Worm (Caenorhabditis elegans) whole organism, L2 larva: Measurements from ENCODE around the gene dyf-7.

Source experiments
- R02D3.7 ChIP-seq: fragments of 150-350 bp; optimal IDR thresholded peaks from 2 replicates; lab custom pipeline; 2014; ENCODE audit warnings: missing biosample characterization, missing genetic modification characterization
- ZK546.5 ChIP-seq: sonication (generic microtip); optimal IDR thresholded peaks from 2 replicates; lab custom pipeline; 2017; ENCODE audit warnings: missing biosample characterization, missing genetic modification characterization
- ceh-82 ChIP-seq: fragments of 150-350 bp; optimal IDR thresholded peaks from 2 replicates; lab custom pipeline; 2014; ENCODE audit warnings: missing biosample characterization, missing genetic modification characterization
- elt-1 ChIP-seq: fragments of 150-350 bp; optimal IDR thresholded peaks from 2 replicates; lab custom pipeline; 2014; ENCODE audit warnings: missing biosample characterization, missing genetic modification characterization
- elt-3 ChIP-seq: sonication (generic microtip); optimal IDR thresholded peaks from 2 replicates; lab custom pipeline; 2017; ENCODE audit warnings: missing biosample characterization, missing genetic modification characterization
- nhr-11 ChIP-seq: fragments of 150-350 bp; optimal IDR thresholded peaks from 2 replicates; lab custom pipeline; 2014; ENCODE audit warnings: missing biosample characterization, missing genetic modification characterization
- nhr-6 ChIP-seq: fragments of 150-350 bp; optimal IDR thresholded peaks from 2 replicates; lab custom pipeline; 2014; ENCODE audit warnings: missing biosample characterization, missing genetic modification characterization
- snpc-4 ChIP-seq: fragments of 150-350 bp; optimal IDR thresholded peaks from 2 replicates; lab custom pipeline; 2014; ENCODE audit warnings: missing biosample characterization, missing genetic modification characterization
- unc-39 ChIP-seq: fragments of 150-350 bp; optimal IDR thresholded peaks from 2 replicates; lab custom pipeline; 2014; ENCODE audit warnings: missing biosample characterization, missing genetic modification characterization
- zag-1 ChIP-seq: fragments of 150-350 bp; optimal IDR thresholded peaks from 2 replicates; lab custom pipeline; 2014; ENCODE audit warnings: missing biosample characterization, missing genetic modification characterization
- ztf-1 ChIP-seq: fragments of 200-800 bp; sonication (Bioruptor generic); conservative IDR thresholded peaks from 2 replicates; pipeline ENCODE4 v1.3.6; 2022; ENCODE audit warnings: missing genetic modification characterization, missing compliant biosample characterization
- ztf-4 ChIP-seq: fragments of 150-350 bp; optimal IDR thresholded peaks from 2 replicates; lab custom pipeline; 2014; ENCODE audit warnings: missing biosample characterization, missing genetic modification characterization

ce11 chrX:9742058-9742457, 43.6 kb downstream of the dyf-7 start:
- no peak for TF ChIP-seq unc-39
- no peak for TF ChIP-seq ceh-82 (tag; lab: Kevin White, UChicago)
- TF ChIP-seq R02D3.7 = no peak
- no peak for TF ChIP-seq ztf-1 (GFP tag; lab: Robert Waterston, UW)
- TF ChIP-seq ztf-4 (tag; lab: Kevin White, UChicago) = no peak
- no peak for TF ChIP-seq snpc-4 (tag; lab: Kevin White, UChicago)
- no peak for TF ChIP-seq elt-3 (tag; lab: Kevin White, UChicago)
- TF ChIP-seq nhr-11 = no peak
- no peak for TF ChIP-seq nhr-6 (tag; lab: Kevin White, UChicago)
- TF ChIP-seq zag-1 = no peak
- TF ChIP-seq elt-1 (tag; lab: Kevin White, UChicago) = no peak
- TF ChIP-seq ZK546.5 (tag; lab: Kevin White, UChicago) = no peak
